Fruit fly (Drosophila melanogaster) whole organism, embryonic: Measurements from ENCODE around the gene Rok.

Source experiments
- ATbp ChIP-seq: fragments of 200-800 bp; sonication (Bioruptor generic); optimal IDR thresholded peaks from 2 replicates; lab custom pipeline; 2017; ENCODE audit warnings: missing biosample characterization, mild to moderate bottlenecking, missing genetic modification characterization, missing genetic modification reagents
- B-H1 ChIP-seq: fragments of 200-800 bp; sonication (Bioruptor generic); IDR thresholded peaks from 3 replicates; pipeline ENCODE4 v1.3.6; 2022; ENCODE audit warnings: missing biosample characterization, missing genetic modification characterization
- CG11504 ChIP-seq: fragments of 200-800 bp; sonication (Bioruptor generic); optimal IDR thresholded peaks from 3 replicates; lab custom pipeline; 2019; ENCODE audit warnings: missing biosample characterization, mild to moderate bottlenecking, missing genetic modification characterization, moderate library complexity
- CG13624 ChIP-seq: fragments of 200-800 bp; sonication (Bioruptor generic); optimal IDR thresholded peaks from 2 replicates; lab custom pipeline; 2016; ENCODE audit warnings: missing biosample characterization, missing genetic modification characterization
- CG14441 ChIP-seq: fragments of 200-800 bp; sonication (Bioruptor generic); IDR thresholded peaks from 2 replicates; pipeline ENCODE4 v1.3.6; 2022; ENCODE audit warnings: missing biosample characterization, missing genetic modification characterization
- CG15601 ChIP-seq: fragments of 200-800 bp; sonication (Bioruptor generic); optimal IDR thresholded peaks from 3 replicates; lab custom pipeline; 2019; ENCODE audit warnings: missing biosample characterization, mild to moderate bottlenecking, missing genetic modification characterization, moderate library complexity
- CG16813 ChIP-seq: fragments of 200-800 bp; sonication (Bioruptor generic); IDR thresholded peaks from 3 replicates; pipeline ENCODE4 v1.3.6; 2022; ENCODE audit warnings: missing biosample characterization, missing genetic modification characterization; ENCODE audit not compliant: partially characterized antibody
- CG17328 ChIP-seq: fragments of 200-800 bp; sonication (Bioruptor generic); IDR thresholded peaks from 2 replicates; pipeline ENCODE4 v1.3.6; 2022; ENCODE audit warnings: missing biosample characterization, missing genetic modification characterization
- CG2199 ChIP-seq: fragments of 200-800 bp; sonication (Bioruptor generic); IDR thresholded peaks from 3 replicates; pipeline ENCODE4 v1.3.6; 2022; ENCODE audit warnings: missing biosample characterization, missing genetic modification characterization
- CG3163 ChIP-seq: fragments of 200-800 bp; sonication (Bioruptor generic); optimal IDR thresholded peaks from 3 replicates; lab custom pipeline; 2016; ENCODE audit warnings: missing biosample characterization, missing genetic modification characterization
- CG6654 ChIP-seq: fragments of 200-800 bp; sonication (Bioruptor generic); optimal IDR thresholded peaks from 2 replicates; lab custom pipeline; 2017; ENCODE audit warnings: missing biosample characterization, mild to moderate bottlenecking, missing genetic modification characterization
- CG6854 ChIP-seq: fragments of 200-800 bp; sonication (Bioruptor generic); optimal IDR thresholded peaks from 3 replicates; lab custom pipeline; 2017; ENCODE audit warnings: missing biosample characterization, mild to moderate bottlenecking, missing genetic modification characterization
- CG8290 ChIP-seq, 3 experiments: fragments of 200-800 bp; sonication (Bioruptor generic); optimal IDR thresholded peaks; 2 replicates each; lab custom pipeline; 2016 to 2019; ENCODE audit warnings: missing biosample characterization in 3 of 3, missing genetic modification characterization in 3 of 3, mild to moderate bottlenecking in 2 of 3, moderate library complexity in 1 of 3
- CG8359 ChIP-seq: fragments of 200-800 bp; sonication (Bioruptor generic); optimal IDR thresholded peaks from 2 replicates; lab custom pipeline; 2017; ENCODE audit warnings: missing biosample characterization, mild to moderate bottlenecking, missing genetic modification characterization, borderline replicate concordance
- Doc3 ChIP-seq: fragments of 200-800 bp; sonication (Bioruptor generic); IDR thresholded peaks from 3 replicates; pipeline ENCODE4 v1.3.6; 2022; ENCODE audit warnings: missing biosample characterization, missing genetic modification characterization; ENCODE audit not compliant: partially characterized antibody
- E2f1 ChIP-seq: fragments of 200-800 bp; sonication (Bioruptor generic); IDR thresholded peaks from 2 replicates; pipeline ENCODE4 v1.3.6; 2022; ENCODE audit warnings: missing biosample characterization, missing genetic modification characterization
- HLH3B ChIP-seq: fragments of 200-800 bp; sonication (Bioruptor generic); IDR thresholded peaks from 2 replicates; pipeline ENCODE4 v1.3.6; 2022; ENCODE audit warnings: missing biosample characterization, missing genetic modification characterization
- Hmr ChIP-seq: fragments of 200-800 bp; sonication (Bioruptor generic); optimal IDR thresholded peaks from 3 replicates; lab custom pipeline; 2017; ENCODE audit warnings: mild to moderate bottlenecking, missing biosample characterization, missing genetic modification reagents, missing genetic modification characterization
- Hmx ChIP-seq: fragments of 200-800 bp; sonication (Bioruptor generic); optimal IDR thresholded peaks from 2 replicates; lab custom pipeline; 2016; ENCODE audit warnings: missing biosample characterization, missing genetic modification characterization
- Hr51 ChIP-seq, 2 experiments: fragments of 200-800 bp; sonication (Bioruptor generic); optimal IDR thresholded peaks; 2 replicates in 1 of 2; 3 replicates in 1 of 2; lab custom pipeline; 2016 to 2018; ENCODE audit warnings: missing biosample characterization in 2 of 2, missing genetic modification characterization in 2 of 2, mild to moderate bottlenecking in 1 of 2, moderate library complexity in 1 of 2
- Rx ChIP-seq: fragments of 200-800 bp; sonication (Bioruptor generic); IDR thresholded peaks from 2 replicates; pipeline ENCODE4 v1.3.6; 2022; ENCODE audit warnings: missing biosample characterization, missing genetic modification characterization
- Side ChIP-seq: fragments of 200-800 bp; sonication (Bioruptor generic); optimal IDR thresholded peaks from 2 replicates; lab custom pipeline; 2016; ENCODE audit warnings: missing biosample characterization, missing genetic modification characterization
- Xbp1 ChIP-seq: fragments of 200-800 bp; sonication (Bioruptor generic); optimal IDR thresholded peaks from 3 replicates; lab custom pipeline; 2016; ENCODE audit warnings: missing biosample characterization, mild to moderate bottlenecking, missing genetic modification characterization
- Xrp1 ChIP-seq: fragments of 200-800 bp; sonication (Bioruptor generic); IDR thresholded peaks from 2 replicates; pipeline ENCODE4 v1.3.6; 2022; ENCODE audit warnings: missing biosample characterization, missing genetic modification characterization
- YL-1 ChIP-seq: fragments of 200-800 bp; sonication (Bioruptor generic); optimal IDR thresholded peaks from 3 replicates; lab custom pipeline; 2017; ENCODE audit warnings: missing biosample characterization, mild to moderate bottlenecking, missing genetic modification characterization
- bab2 ChIP-seq: fragments of 200-800 bp; sonication (Bioruptor generic); optimal IDR thresholded peaks from 2 replicates; lab custom pipeline; 2016; ENCODE audit warnings: missing biosample characterization, missing genetic modification characterization
- dmrt99B ChIP-seq: fragments of 200-800 bp; sonication (Bioruptor generic); optimal IDR thresholded peaks from 2 replicates; lab custom pipeline; 2018; ENCODE audit warnings: missing biosample characterization, mild to moderate bottlenecking, missing genetic modification characterization, moderate library complexity
- fd96Cb ChIP-seq: fragments of 200-800 bp; sonication (Bioruptor generic); optimal IDR thresholded peaks from 2 replicates; lab custom pipeline; 2018; ENCODE audit warnings: missing biosample characterization, mild to moderate bottlenecking, missing genetic modification characterization, moderate library complexity
- gce ChIP-seq: fragments of 200-800 bp; sonication (Bioruptor generic); IDR thresholded peaks from 3 replicates; pipeline ENCODE4 v1.3.6; 2022; ENCODE audit warnings: missing biosample characterization, missing genetic modification characterization
- grau ChIP-seq: fragments of 200-800 bp; optimal IDR thresholded peaks from 3 replicates; lab custom pipeline; 2019; ENCODE audit warnings: missing biosample characterization, mild to moderate bottlenecking, missing genetic modification characterization, moderate library complexity
- grn ChIP-seq: fragments of 200-800 bp; sonication (Bioruptor generic); optimal IDR thresholded peaks from 3 replicates; lab custom pipeline; 2017; ENCODE audit warnings: missing biosample characterization, missing genetic modification characterization
- lmd ChIP-seq: fragments of 200-800 bp; sonication (Bioruptor generic); IDR thresholded peaks from 2 replicates; pipeline ENCODE4 v1.3.6; 2022; ENCODE audit warnings: missing biosample characterization, missing genetic modification characterization
- otp ChIP-seq: fragments of 200-800 bp; sonication (Bioruptor generic); IDR thresholded peaks from 3 replicates; pipeline ENCODE4, ENCODE4 v1.3.6; 2022; ENCODE audit warnings: missing biosample characterization, missing genetic modification characterization
- pan ChIP-seq, 4 experiments: fragments of >200 bp in 3 of 4; fragments of 200-800 bp in 1 of 4; sonication (Bioruptor generic) in 1 of 4; optimal IDR thresholded peaks in 3 of 4; IDR thresholded peaks in 1 of 4; 2 replicates each; pipeline versions ENCODE4 v1.3.6 to Lab custom; 2017 to 2022; ENCODE audit warnings: missing biosample characterization in 2 of 4, missing genetic modification characterization in 2 of 4, mixed read lengths in 1 of 4
- phol ChIP-seq: fragments of 200-800 bp; sonication (Bioruptor generic); optimal IDR thresholded peaks from 3 replicates; lab custom pipeline; 2018; ENCODE audit warnings: missing biosample characterization, mild to moderate bottlenecking, missing genetic modification characterization, moderate library complexity
- pum ChIP-seq: fragments of 200-800 bp; sonication (Bioruptor generic); optimal IDR thresholded peaks from 2 replicates; lab custom pipeline; 2016; ENCODE audit warnings: missing biosample characterization, missing genetic modification characterization
- row ChIP-seq: fragments of 200-800 bp; sonication (Bioruptor generic); IDR thresholded peaks from 3 replicates; pipeline ENCODE4 v1.3.6; 2022; ENCODE audit warnings: missing biosample characterization, missing genetic modification characterization
- sens-2 ChIP-seq: fragments of 200-800 bp; sonication (Bioruptor generic); IDR thresholded peaks from 2 replicates; pipeline ENCODE4 v1.3.6; 2022; ENCODE audit warnings: missing biosample characterization, missing genetic modification characterization
- slbo ChIP-seq: fragments of 200-800 bp; sonication (Bioruptor generic); IDR thresholded peaks from 2 replicates; pipeline ENCODE4 v1.3.6; 2022; ENCODE audit warnings: missing biosample characterization, missing genetic modification characterization
- slp2 ChIP-seq: fragments of 200-800 bp; sonication (Bioruptor generic); optimal IDR thresholded peaks from 2 replicates; lab custom pipeline; 2016; ENCODE audit warnings: missing biosample characterization, missing genetic modification characterization
- sna ChIP-seq: fragments of 200-800 bp; sonication (Bioruptor generic); IDR thresholded peaks from 2 replicates; pipeline ENCODE4 v1.3.6; 2022; ENCODE audit warnings: missing biosample characterization, missing genetic modification characterization; ENCODE audit not compliant: partially characterized antibody
- sug ChIP-seq: fragments of 200-800 bp; optimal IDR thresholded peaks from 2 replicates; lab custom pipeline; 2019; ENCODE audit warnings: missing biosample characterization, mild to moderate bottlenecking, missing genetic modification characterization, moderate library complexity
- tgo ChIP-seq: fragments of 200-800 bp; sonication (Bioruptor generic); IDR thresholded peaks from 3 replicates; pipeline ENCODE4 v1.3.6; 2022; ENCODE audit warnings: missing biosample characterization, missing genetic modification characterization
- ttk ChIP-seq: fragments of 200-800 bp; sonication (Bioruptor generic); IDR thresholded peaks from 2 replicates; pipeline ENCODE4 v2.1.2; 2022; ENCODE audit warnings: missing biosample characterization, missing genetic modification characterization
- tx ChIP-seq: fragments of 200-800 bp; sonication (Bioruptor generic); optimal IDR thresholded peaks from 2 replicates; lab custom pipeline; 2016; ENCODE audit warnings: missing biosample characterization, missing genetic modification characterization
- zfh1 ChIP-seq: fragments of 200-800 bp; sonication (Bioruptor generic); IDR thresholded peaks from 3 replicates; pipeline ENCODE4 v1.3.6; 2022; ENCODE audit warnings: missing biosample characterization, missing genetic modification characterization

Gene Rok

dm6 chrX:16650078-16651063 lies 13.2 kb upstream of the Rok start:
- TF ChIP-seq lmd (0 out of 2 replicates have a peak, but pooled peaks have one; percentile 23), sna (GFP tag; lab: Robert Waterston, UW) (no peak), slp2 (peak; percentile 70), grn (GFP tag; lab: Kevin White, UChicago) (no peak), CG16813 (GFP tag; lab: Robert Waterston, UW) (no peak), CG13624 (GFP tag; lab: Kevin White, UChicago) (peak; percentile 49), Xbp1 (GFP tag; lab: Kevin White, UChicago) (peak; percentile 21), fd96Cb (tag; lab: Kevin White, UChicago) (peak; percentile 5), tgo (GFP tag; lab: Robert Waterston, UW) (peak; percentile 60; the same call in 2 of the 3 replicates), slbo (GFP tag; lab: Robert Waterston, UW) (peak; percentile 21; the same call in 1 of the 2 replicates), Hmx (GFP tag; lab: Kevin White, UChicago) (peak; percentile 32), Hmr (GFP tag; lab: Kevin White, UChicago) (peak; percentile 27), YL-1 (GFP tag; lab: Kevin White, UChicago) (no peak), CG6654 (GFP tag; lab: Kevin White, UChicago) (no peak), CG11504 (peak; percentile 79), Xrp1 (peak; percentile 66), pum (GFP tag; lab: Kevin White, UChicago) (peak; percentile 67), CG15601 (tag; lab: Kevin White, UChicago) (peak; percentile 37), Hr51 (GFP tag; optimal IDR thresholded peaks at IDR 0.05; lab: Kevin White, UChicago) (peak in 1 of 2 experiments; percentile 59), sug (tag; lab: Kevin White, UChicago) (peak; percentile 25), tx (GFP tag; lab: Kevin White, UChicago) (no peak), dmrt99B (tag; lab: Kevin White, UChicago) (peak; percentile 64), CG8359 (no peak), zfh1 (GFP tag; lab: Robert Waterston, UW) (peak; percentile 84), B-H1 (GFP tag; lab: Robert Waterston, UW) (peak; percentile 68; the same call in 2 of the 3 replicates), ATbp (GFP tag; lab: Kevin White, UChicago) (peak; percentile 16), Side (peak; percentile 55), CG17328 (0 out of 2 replicates have a peak, but pooled peaks have one; percentile 5), pan (optimal IDR thresholded peaks at IDR 0.05; lab: Kevin White, UChicago) (no peak), pan (GFP tag; optimal IDR thresholded peaks at IDR 0.05 in 1 of 2, IDR thresholded peaks at IDR 0.05 in 1 of 2) (peak in 1 of 2 experiments; percentile 83), Doc3 (GFP tag; lab: Robert Waterston, UW) (no peak), bab2 (GFP tag; lab: Kevin White, UChicago) (peak; percentile 73), row (GFP tag; lab: Robert Waterston, UW) (peak; percentile 54), sens-2 (GFP tag; lab: Robert Waterston, UW) (peak; percentile 71), Rx (GFP tag; lab: Robert Waterston, UW) (peak; percentile 55), CG6854 (GFP tag; lab: Kevin White, UChicago) (peak; percentile 26), gce (GFP tag; lab: Robert Waterston, UW) (peak; percentile 40; the same call in 1 of the 3 replicates), ttk (GFP tag; lab: Robert Waterston, UW) (peak; percentile 67), CG2199 (GFP tag; lab: Robert Waterston, UW) (0 out of 3 replicates have a peak, but pooled peaks have one; percentile 48), phol (tag; lab: Kevin White, UChicago) (peak; percentile 5), E2f1 (0 out of 2 replicates have a peak, but pooled peaks have one; percentile 35), CG8290 (GFP tag; optimal IDR thresholded peaks at IDR 0.05; lab: Kevin White, UChicago) (no peak), CG8290 (tag; optimal IDR thresholded peaks at IDR 0.05; lab: Kevin White, UChicago) (peak in 1 of 2 experiments; percentile 15), CG14441 (GFP tag; lab: Robert Waterston, UW) (peak; percentile 72), HLH3B (GFP tag; lab: Robert Waterston, UW) (peak; percentile 47; the same call in 1 of the 2 replicates), grau (tag; lab: Kevin White, UChicago) (peak; percentile 26), otp (GFP tag; lab: Robert Waterston, UW) (peak; percentile 85), CG3163 (GFP tag; lab: Kevin White, UChicago) (no peak)
